Worm (Caenorhabditis elegans) whole organism, L4/young adult: Measurements from ENCODE around the gene Y45G12C.10.

Experiments used
- dao-5 ChIP-seq: sonication (generic microtip); optimal IDR thresholded peaks from 2 replicates; lab custom pipeline; 2016; ENCODE audit warnings: missing genotype, missing genetic modification characterization, moderate library complexity, missing compliant biosample characterization
- him-1 ChIP-seq: sonication (generic microtip); optimal IDR thresholded peaks from 2 replicates; lab custom pipeline; 2016; ENCODE audit warnings: missing genotype, missing genetic modification reagents, missing genetic modification characterization, missing compliant biosample characterization

DNA sequence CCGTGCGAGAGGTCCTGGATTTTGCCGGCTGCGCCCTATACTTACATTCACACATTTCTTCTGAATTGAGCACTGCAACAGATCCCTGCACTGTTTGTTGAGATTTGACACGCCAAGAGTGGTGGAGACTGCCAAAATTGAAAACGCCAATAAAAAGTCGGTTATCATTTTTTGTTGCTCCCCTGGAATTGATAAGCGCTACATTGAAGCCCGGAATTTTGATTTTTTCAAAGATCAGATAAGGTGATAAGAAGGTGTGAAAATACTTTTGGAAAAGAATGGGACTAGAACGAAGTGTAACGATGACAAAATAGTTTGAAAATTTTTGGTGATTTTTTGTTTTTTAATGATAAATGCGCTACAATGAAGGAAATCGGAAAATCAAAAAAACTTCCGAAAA lies 49.5 kb upstream of the Y45G12C.10 start, which contains the start of gene C29G2.6:
- TF ChIP-seq him-1 (tag; lab: Kevin White, UChicago) (no peak), dao-5 (no peak)
